Worm (Caenorhabditis elegans) whole organism, L4 larva: ENCODE data around the gene ifb-2.

Experiments used
- F37D6.2 ChIP-seq: sonication (generic microtip); optimal IDR thresholded peaks from 2 replicates; lab custom pipeline; 2016; ENCODE audit warnings: mild to moderate bottlenecking, missing genetic modification characterization, missing compliant biosample characterization
- ZK337.2 ChIP-seq: fragments of 200-800 bp; sonication (Bioruptor generic); IDR thresholded peaks from 2 replicates; pipeline ENCODE4 v1.3.6; 2022; ENCODE audit warnings: missing genetic modification reagents, missing genetic modification characterization, missing compliant biosample characterization
- ZK546.5 ChIP-seq, 2 experiments: sonication (generic microtip); optimal IDR thresholded peaks; 2 replicates each; lab custom pipeline; 2017; ENCODE audit warnings: missing biosample characterization in 2 of 2, missing genetic modification characterization in 2 of 2
- aha-1 ChIP-seq: fragments of 150-350 bp; peaks from one replicate; lab custom pipeline; 2014; ENCODE audit warnings: missing biosample characterization, missing genetic modification characterization
- ama-1 ChIP-seq: fragments of 150-350 bp; optimal IDR thresholded peaks from 2 replicates; lab custom pipeline; 2014; ENCODE audit warnings: inconsistent platforms, mixed read lengths
- ceh-20 ChIP-seq: fragments of 200-800 bp; sonication (Bioruptor generic); IDR thresholded peaks from 2 replicates; pipeline ENCODE4 v1.3.6; 2022; ENCODE audit warnings: missing genetic modification reagents, missing genetic modification characterization, missing compliant biosample characterization
- ceh-28 ChIP-seq: fragments of 150-350 bp; optimal IDR thresholded peaks from 2 replicates; lab custom pipeline; 2014; ENCODE audit warnings: missing biosample characterization, missing genetic modification reagents, missing genetic modification characterization
- cey-2 ChIP-seq: sonication (generic microtip); optimal IDR thresholded peaks from 3 replicates; lab custom pipeline; 2017; ENCODE audit warnings: missing genetic modification characterization, mild to moderate bottlenecking, missing compliant biosample characterization, antibody characterized with exemption, borderline replicate concordance; ENCODE audit not compliant: insufficient read depth
- ctbp-1 ChIP-seq: fragments of 200-800 bp; sonication (Bioruptor generic); IDR thresholded peaks from 2 replicates; pipeline ENCODE4 v1.3.6; 2022; ENCODE audit warnings: missing genetic modification reagents, missing genetic modification characterization, missing compliant biosample characterization
- daf-16 ChIP-seq, 3 experiments: sonication (generic microtip); optimal IDR thresholded peaks; 2 replicates each; lab custom pipeline; 2016 to 2017; ENCODE audit warnings: missing genetic modification characterization in 3 of 3, missing genetic modification reagents in 3 of 3, mild to moderate bottlenecking in 2 of 3, missing compliant biosample characterization in 2 of 3, missing biosample characterization in 1 of 3, moderate library complexity in 1 of 3
- daf-19 ChIP-seq: fragments of 200-800 bp; sonication (Bioruptor generic); conservative IDR thresholded peaks from 2 replicates; pipeline ENCODE4 v1.3.6; 2022; ENCODE audit warnings: missing genetic modification characterization, missing compliant biosample characterization
- dmd-6 ChIP-seq: fragments of 200-800 bp; sonication (Bioruptor generic); IDR thresholded peaks from 2 replicates; pipeline ENCODE4 v1.3.6; 2022; ENCODE audit warnings: missing genetic modification reagents, missing genetic modification characterization, missing compliant biosample characterization
- dmd-8 ChIP-seq: fragments of 200-800 bp; sonication (Bioruptor generic); IDR thresholded peaks from 2 replicates; pipeline ENCODE4 v1.3.6; 2022; ENCODE audit warnings: missing genetic modification characterization, missing compliant biosample characterization
- dpl-1 ChIP-seq: fragments of 150-350 bp; optimal IDR thresholded peaks from 2 replicates; lab custom pipeline; 2014; ENCODE audit warnings: missing biosample characterization, missing genetic modification reagents, missing genetic modification characterization
- dve-1 ChIP-seq: sonication (generic microtip); optimal IDR thresholded peaks from 2 replicates; lab custom pipeline; 2017; ENCODE audit warnings: antibody characterized with exemption, mild to moderate bottlenecking, missing genetic modification characterization, missing compliant biosample characterization; ENCODE audit not compliant: insufficient read depth
- egl-43 ChIP-seq: fragments of 200-800 bp; sonication (Bioruptor generic); IDR thresholded peaks from 2 replicates; pipeline ENCODE4 v1.3.6; 2022; ENCODE audit warnings: missing genetic modification reagents, missing genetic modification characterization, missing compliant biosample characterization
- gei-8 ChIP-seq: fragments of 200-800 bp; sonication (Bioruptor generic); optimal IDR thresholded peaks from 2 replicates; lab custom pipeline; 2018; ENCODE audit warnings: mild to moderate bottlenecking, missing genetic modification characterization, missing compliant biosample characterization
- hlh-11 ChIP-seq: fragments of 200-800 bp; sonication (Bioruptor generic); optimal IDR thresholded peaks from 2 replicates; lab custom pipeline; 2018; ENCODE audit warnings: mild to moderate bottlenecking, missing genetic modification characterization, missing compliant biosample characterization
- hmg-1.1 ChIP-seq: fragments of 200-800 bp; sonication (Bioruptor generic); IDR thresholded peaks from 2 replicates; pipeline ENCODE4 v1.3.6; 2022; ENCODE audit warnings: missing genetic modification reagents, missing genetic modification characterization, missing compliant biosample characterization
- lim-7 ChIP-seq: fragments of 200-800 bp; sonication (Bioruptor generic); IDR thresholded peaks from 2 replicates; pipeline ENCODE4 v1.3.6; 2022; ENCODE audit warnings: missing genetic modification characterization, missing compliant biosample characterization
- lir-3 ChIP-seq: sonication (generic microtip); optimal IDR thresholded peaks from 2 replicates; lab custom pipeline; 2016; ENCODE audit warnings: mild to moderate bottlenecking, missing genetic modification characterization, missing compliant biosample characterization
- lsy-2 ChIP-seq, 2 experiments: fragments of 150-350 bp in 1 of 2; sonication (generic microtip) in 1 of 2; optimal IDR thresholded peaks; 2 replicates each; lab custom pipeline; 2014 to 2017; ENCODE audit warnings: missing biosample characterization in 2 of 2, missing genetic modification characterization in 2 of 2
- madf-9 ChIP-seq: fragments of 200-800 bp; sonication (Bioruptor generic); conservative IDR thresholded peaks from 2 replicates; pipeline ENCODE4 v1.3.6; 2022; ENCODE audit warnings: missing genetic modification reagents, missing genetic modification characterization, missing compliant biosample characterization
- mdl-1 ChIP-seq, 2 experiments: fragments of 150-350 bp in 1 of 2; sonication (generic microtip) in 1 of 2; optimal IDR thresholded peaks; 2 replicates each; lab custom pipeline; 2014 to 2017; ENCODE audit warnings: missing biosample characterization in 2 of 2, missing genetic modification characterization in 2 of 2
- mes-2 ChIP-seq: sonication (generic microtip); optimal IDR thresholded peaks from 2 replicates; lab custom pipeline; 2016; ENCODE audit warnings: missing genotype, mild to moderate bottlenecking, missing genetic modification characterization, missing compliant biosample characterization; ENCODE audit not compliant: poor library complexity, severe bottlenecking
- nhr-102 ChIP-seq: sonication (generic microtip); optimal IDR thresholded peaks from 2 replicates; lab custom pipeline; 2016; ENCODE audit warnings: mild to moderate bottlenecking, missing genetic modification characterization, moderate library complexity, missing compliant biosample characterization
- nhr-11 ChIP-seq: fragments of 150-350 bp; optimal IDR thresholded peaks from 2 replicates; lab custom pipeline; 2014; ENCODE audit warnings: missing biosample characterization, missing genetic modification characterization
- nhr-25 ChIP-seq: sonication (generic microtip); optimal IDR thresholded peaks from 2 replicates; lab custom pipeline; 2017; ENCODE audit warnings: missing genetic modification characterization, mild to moderate bottlenecking, missing compliant biosample characterization, antibody characterized with exemption, moderate library complexity, borderline replicate concordance; ENCODE audit not compliant: insufficient read depth
- nhr-42 ChIP-seq: fragments of 200-800 bp; sonication (Bioruptor generic); IDR thresholded peaks from 2 replicates; pipeline ENCODE4 v1.3.6; 2022; ENCODE audit warnings: missing genetic modification characterization, missing compliant biosample characterization
- nhr-48 ChIP-seq: sonication (generic microtip); optimal IDR thresholded peaks from 2 replicates; lab custom pipeline; 2016; ENCODE audit warnings: mild to moderate bottlenecking, missing genetic modification characterization, missing compliant biosample characterization
- php-3 ChIP-seq: fragments of 200-800 bp; sonication (Bioruptor generic); IDR thresholded peaks from 2 replicates; pipeline ENCODE4 v1.3.6; 2022; ENCODE audit warnings: missing genetic modification reagents, missing genetic modification characterization, missing compliant biosample characterization
- pqm-1 ChIP-seq: sonication (generic microtip); optimal IDR thresholded peaks from 2 replicates; lab custom pipeline; 2017; ENCODE audit warnings: missing biosample characterization, missing genetic modification characterization
- rbr-2 ChIP-seq: sonication (generic microtip); optimal IDR thresholded peaks from 2 replicates; lab custom pipeline; 2016; ENCODE audit warnings: missing genotype, missing genetic modification characterization, missing compliant biosample characterization
- saeg-2 ChIP-seq: fragments of 200-800 bp; sonication (Bioruptor generic); IDR thresholded peaks from 2 replicates; pipeline ENCODE4 v1.3.6; 2022; ENCODE audit warnings: missing genetic modification reagents, missing genetic modification characterization, missing compliant biosample characterization
- sdz-12 ChIP-seq: fragments of 200-800 bp; sonication (Bioruptor generic); optimal IDR thresholded peaks from 2 replicates; lab custom pipeline; 2018; ENCODE audit warnings: mild to moderate bottlenecking, missing genetic modification characterization, missing compliant biosample characterization
- snpc-1.2 ChIP-seq: fragments of 200-800 bp; sonication (Bioruptor generic); IDR thresholded peaks from 2 replicates; pipeline ENCODE4 v1.3.6; 2022; ENCODE audit warnings: missing genetic modification reagents, missing genetic modification characterization, missing compliant biosample characterization
- tra-1 ChIP-seq: fragments of 200-800 bp; sonication (Bioruptor generic); IDR thresholded peaks from 2 replicates; pipeline ENCODE4 v1.3.6; 2022; ENCODE audit warnings: missing genetic modification reagents, missing genetic modification characterization, missing compliant biosample characterization
- unc-130 ChIP-seq: sonication (generic microtip); optimal IDR thresholded peaks from 2 replicates; lab custom pipeline; 2016; ENCODE audit warnings: missing genetic modification reagents, missing genetic modification characterization, missing compliant biosample characterization
- unc-39 ChIP-seq: sonication (generic microtip); optimal IDR thresholded peaks from 2 replicates; lab custom pipeline; 2017; ENCODE audit warnings: missing biosample characterization, missing genetic modification characterization
- unc-62 ChIP-seq, 3 experiments: fragments of 150-350 bp in 1 of 3; sonication (generic microtip); optimal IDR thresholded peaks in 2 of 3; peaks in 1 of 3; 1 replicate in 1 of 3; 2 replicates in 2 of 3; lab custom pipeline; 2014 to 2017; ENCODE audit warnings: missing biosample characterization in 3 of 3, missing genetic modification characterization in 3 of 3, missing genetic modification reagents in 3 of 3, missing genotype in 1 of 3
- vab-7 ChIP-seq: fragments of 200-800 bp; sonication (Bioruptor generic); IDR thresholded peaks from 2 replicates; pipeline ENCODE4 v1.3.6; 2022; ENCODE audit warnings: missing genetic modification reagents, missing genetic modification characterization, missing compliant biosample characterization
- zip-11 ChIP-seq: fragments of 200-800 bp; sonication (Bioruptor generic); IDR thresholded peaks from 2 replicates; pipeline ENCODE4 v1.3.6; 2022; ENCODE audit warnings: missing genetic modification characterization, missing compliant biosample characterization
- zip-2 ChIP-seq: fragments of 150-350 bp; optimal IDR thresholded peaks from 2 replicates; lab custom pipeline; 2014; ENCODE audit warnings: missing biosample characterization, missing genetic modification characterization

Gene ifb-2

ce11 chrII:5779866-5780265, 29.9 kb downstream of the ifb-2 start:
- TF ChIP-seq cey-2 (no peak), mdl-1 (tag; optimal IDR thresholded peaks at IDR 0.05; lab: Kevin White, UChicago) (no peak), snpc-1.2 (GFP tag; lab: Robert Waterston, UW) (no peak), dpl-1 (no peak), ama-1 (lab: Kevin White, UChicago) (no peak), nhr-42 (GFP tag; lab: Robert Waterston, UW) (no peak), unc-62 (GFP tag; optimal IDR thresholded peaks at IDR 0.05 in 1 of 2; lab: Kevin White, UChicago) (peak in 1 of 2 experiments; percentile 0), unc-62 (tag; optimal IDR thresholded peaks at IDR 0.05; lab: Kevin White, UChicago) (no peak), daf-19 (GFP tag; lab: Robert Waterston, UW) (no peak), tra-1 (GFP tag; lab: Robert Waterston, UW) (no peak), mes-2 (tag; lab: Kevin White, UChicago) (peak; percentile 37), pqm-1 (tag; lab: Kevin White, UChicago) (no peak), madf-9 (GFP tag; lab: Robert Waterston, UW) (no peak), gei-8 (no peak), php-3 (no peak), zip-11 (GFP tag; lab: Robert Waterston, UW) (no peak), nhr-48 (tag; lab: Kevin White, UChicago) (no peak), dmd-6 (GFP tag; lab: Robert Waterston, UW) (no peak), lir-3 (tag; lab: Kevin White, UChicago) (no peak), zip-2 (no peak), F37D6.2 (tag; lab: Kevin White, UChicago) (no peak), nhr-102 (tag; lab: Kevin White, UChicago) (no peak), egl-43 (no peak), unc-130 (GFP tag; lab: Kevin White, UChicago) (no peak), hmg-1.1 (peak; percentile 47), dve-1 (tag; lab: Kevin White, UChicago) (no peak), ZK546.5 (tag; optimal IDR thresholded peaks at IDR 0.05; lab: Kevin White, UChicago) (no peak), ZK337.2 (GFP tag; lab: Robert Waterston, UW) (no peak), hlh-11 (peak; percentile 50), dmd-8 (no peak), vab-7 (GFP tag; lab: Robert Waterston, UW) (no peak), ctbp-1 (no peak), sdz-12 (GFP tag; lab: Kevin White, UChicago) (no peak), aha-1 (peak; percentile 29), nhr-11 (tag; lab: Kevin White, UChicago) (peak; percentile 11), lim-7 (GFP tag; lab: Robert Waterston, UW) (no peak), ceh-20 (GFP tag; lab: Robert Waterston, UW) (no peak), unc-39 (tag; lab: Kevin White, UChicago) (no peak), saeg-2 (GFP tag; lab: Robert Waterston, UW) (no peak), ceh-28 (tag; lab: Kevin White, UChicago) (no peak), rbr-2 (tag; lab: Kevin White, UChicago) (no peak), nhr-25 (tag; lab: Kevin White, UChicago) (no peak), lsy-2 (tag; optimal IDR thresholded peaks at IDR 0.05; lab: Kevin White, UChicago) (peak in 1 of 2 experiments; percentile 30), daf-16 (GFP tag; optimal IDR thresholded peaks at IDR 0.05; lab: Kevin White, UChicago) (no peak), daf-16 (tag; optimal IDR thresholded peaks at IDR 0.05; lab: Kevin White, UChicago) (no peak)
